Fruit fly (Drosophila melanogaster): ENCODE results near the gene ringer.

dm6 chr3L:16368199-16368598, 9.0 kb upstream of the ringer start, which contains the start of gene CG4842:
- TF ChIP-seq Abd-B (GFP tag; optimal IDR thresholded peaks at IDR 0.05) (no peak), GATAd (GFP tag; optimal IDR thresholded peaks at IDR 0.05) (no peak), Rel (GFP tag; optimal IDR thresholded peaks at IDR 0.05) (no peak), Rel (tag; optimal IDR thresholded peaks at IDR 0.05) (no peak), Jra (GFP tag; optimal IDR thresholded peaks at IDR 0.05) (no peak), OdsH (GFP tag; optimal IDR thresholded peaks at IDR 0.05) (no peak), h (GFP tag; optimal IDR thresholded peaks at IDR 0.05) (no peak), tai (GFP tag; optimal IDR thresholded peaks at IDR 0.05) (no peak), Sp1 (GFP tag; optimal IDR thresholded peaks at IDR 0.05) (no peak), foxo (GFP tag; optimal IDR thresholded peaks at IDR 0.05) (no peak), CG9705 (GFP tag; optimal IDR thresholded peaks at IDR 0.05) (no peak), dmrt93B (GFP tag; optimal IDR thresholded peaks at IDR 0.05) (no peak), Dif (GFP tag; optimal IDR thresholded peaks at IDR 0.05; ENCODE audit: partially characterized antibody) (no peak), pan (optimal IDR thresholded peaks at IDR 0.05) (no peak), fru (GFP tag; optimal IDR thresholded peaks at IDR 0.05) (no peak)

Data from whole organism, wandering third instar larva.